Fruit fly (Drosophila melanogaster) whole organism, embryonic: ENCODE results near the gene Ldaf1.

ENCODE experiments used
- Adf1 ChIP-seq: fragments of 200-800 bp; sonication (Bioruptor generic); IDR thresholded peaks from 2 replicates; pipeline ENCODE4 v1.3.6; 2022; ENCODE audit warnings: missing biosample characterization, missing genetic modification characterization
- Atf-2 ChIP-seq: fragments of 200-800 bp; sonication (Bioruptor generic); optimal IDR thresholded peaks from 2 replicates; lab custom pipeline; 2016; ENCODE audit warnings: missing biosample characterization, missing genetic modification characterization
- CG10321 ChIP-seq: fragments of 200-800 bp; sonication (Bioruptor generic); IDR thresholded peaks from 2 replicates; pipeline ENCODE4 v1.3.6; 2022; ENCODE audit warnings: missing biosample characterization, missing genetic modification characterization
- CG11456 ChIP-seq: fragments of 200-800 bp; sonication (Bioruptor generic); IDR thresholded peaks from 3 replicates; pipeline ENCODE4 v1.3.6; 2022; ENCODE audit warnings: missing biosample characterization, missing genetic modification characterization
- CG12299 ChIP-seq: fragments of 200-800 bp; sonication (Bioruptor generic); optimal IDR thresholded peaks from 2 replicates; lab custom pipeline; 2018; ENCODE audit warnings: missing biosample characterization, mild to moderate bottlenecking, missing genetic modification characterization
- CG13624 ChIP-seq: fragments of 200-800 bp; sonication (Bioruptor generic); optimal IDR thresholded peaks from 2 replicates; lab custom pipeline; 2016; ENCODE audit warnings: missing biosample characterization, missing genetic modification characterization
- CG14667 ChIP-seq: fragments of 200-800 bp; sonication (Bioruptor generic); IDR thresholded peaks from 2 replicates; pipeline ENCODE4 v1.3.6; 2022; ENCODE audit warnings: missing biosample characterization, missing genetic modification characterization
- CG17186 ChIP-seq: fragments of 200-800 bp; sonication (Bioruptor generic); optimal IDR thresholded peaks from 3 replicates; lab custom pipeline; 2017; ENCODE audit warnings: missing biosample characterization, missing genetic modification reagents, missing genetic modification characterization
- CG1832 ChIP-seq: fragments of 200-800 bp; sonication (Bioruptor generic); optimal IDR thresholded peaks from 2 replicates; lab custom pipeline; 2017; ENCODE audit warnings: missing biosample characterization, mild to moderate bottlenecking, missing genetic modification characterization, inconsistent platforms
- CG18764 ChIP-seq: fragments of 200-800 bp; sonication (Bioruptor generic); optimal IDR thresholded peaks from 3 replicates; lab custom pipeline; 2016; ENCODE audit warnings: missing biosample characterization, missing genetic modification characterization
- CG42726 ChIP-seq: fragments of 200-800 bp; sonication (Bioruptor generic); IDR thresholded peaks from 2 replicates; pipeline ENCODE4 v1.3.6; 2022; ENCODE audit warnings: missing biosample characterization, missing genetic modification characterization; ENCODE audit not compliant: partially characterized antibody
- CG8924 ChIP-seq: fragments of 200-800 bp; optimal IDR thresholded peaks from 3 replicates; lab custom pipeline; 2019; ENCODE audit warnings: missing biosample characterization, mild to moderate bottlenecking, missing genetic modification characterization, moderate library complexity
- CG9932 ChIP-seq: fragments of 200-800 bp; sonication (Bioruptor generic); IDR thresholded peaks from 2 replicates; pipeline ENCODE4 v1.3.6; 2022; ENCODE audit warnings: missing biosample characterization, missing genetic modification characterization
- Dip3 ChIP-seq: fragments of 200-800 bp; sonication (Bioruptor generic); optimal IDR thresholded peaks from 3 replicates; lab custom pipeline; 2016; ENCODE audit warnings: missing biosample characterization, missing genetic modification characterization
- ERR ChIP-seq: fragments of 200-800 bp; sonication (Bioruptor generic); optimal IDR thresholded peaks from 2 replicates; lab custom pipeline; 2016; ENCODE audit warnings: missing biosample characterization, missing genetic modification characterization
- Gsc ChIP-seq: fragments of 200-800 bp; sonication (Bioruptor generic); IDR thresholded peaks from 2 replicates; pipeline ENCODE4 v1.3.6; 2022; ENCODE audit warnings: missing biosample characterization, missing genetic modification characterization
- HLH54F ChIP-seq: fragments of 200-800 bp; sonication (Bioruptor generic); optimal IDR thresholded peaks from 3 replicates; lab custom pipeline; 2016; ENCODE audit warnings: missing biosample characterization, missing genetic modification characterization
- Lim3 ChIP-seq: fragments of 200-800 bp; sonication (Bioruptor generic); IDR thresholded peaks from 2 replicates; pipeline ENCODE4 v1.3.6; 2022; ENCODE audit warnings: missing biosample characterization, missing genetic modification characterization
- MBD-R2 ChIP-seq: fragments of 200-800 bp; sonication (Bioruptor generic); IDR thresholded peaks from 2 replicates; pipeline ENCODE4 v1.3.6; 2022; ENCODE audit warnings: missing biosample characterization, missing genetic modification characterization
- NK7.1 ChIP-seq: fragments of 200-800 bp; sonication (Bioruptor generic); optimal IDR thresholded peaks from 3 replicates; lab custom pipeline; 2016; ENCODE audit warnings: missing biosample characterization, missing genetic modification characterization
- Sox102F ChIP-seq: fragments of 200-800 bp; sonication (Bioruptor generic); optimal IDR thresholded peaks from 2 replicates; lab custom pipeline; 2018; ENCODE audit warnings: missing biosample characterization, mild to moderate bottlenecking, missing genetic modification characterization, moderate library complexity
- ap ChIP-seq: fragments of 200-800 bp; sonication (Bioruptor generic); IDR thresholded peaks from 2 replicates; pipeline ENCODE4 v1.3.6; 2022; ENCODE audit warnings: missing biosample characterization, missing genetic modification characterization
- bsh ChIP-seq, 2 experiments: fragments of 200-800 bp; sonication (Bioruptor generic); optimal IDR thresholded peaks; 2 replicates each; lab custom pipeline; 2017 to 2018; ENCODE audit warnings: mild to moderate bottlenecking in 2 of 2, missing biosample characterization in 2 of 2, missing genetic modification characterization in 2 of 2, moderate library complexity in 1 of 2
- cg ChIP-seq: fragments of 200-800 bp; sonication (Bioruptor generic); optimal IDR thresholded peaks from 3 replicates; lab custom pipeline; 2019; ENCODE audit warnings: missing biosample characterization, mild to moderate bottlenecking, missing genetic modification characterization, moderate library complexity
- croc ChIP-seq: fragments of 200-800 bp; sonication (Bioruptor generic); conservative IDR thresholded peaks from 3 replicates; pipeline ENCODE4 v1.3.6; 2022; ENCODE audit warnings: missing biosample characterization, missing genetic modification characterization
- dysf ChIP-seq: fragments of 200-800 bp; sonication (Bioruptor generic); IDR thresholded peaks from 3 replicates; pipeline ENCODE4 v1.3.6; 2022; ENCODE audit warnings: missing biosample characterization, missing genetic modification characterization
- emc ChIP-seq: fragments of 200-800 bp; sonication (Bioruptor generic); optimal IDR thresholded peaks from 2 replicates; lab custom pipeline; 2016; ENCODE audit warnings: missing biosample characterization, missing genetic modification characterization
- en ChIP-seq: fragments of 200-800 bp; sonication (Bioruptor generic); optimal IDR thresholded peaks from 2 replicates; lab custom pipeline; 2016; ENCODE audit warnings: missing biosample characterization, missing genetic modification characterization
- gcm ChIP-seq: fragments of 200-800 bp; sonication (Bioruptor generic); optimal IDR thresholded peaks from 2 replicates; lab custom pipeline; 2019; ENCODE audit warnings: missing biosample characterization, mild to moderate bottlenecking, missing genetic modification characterization, moderate library complexity
- gem ChIP-seq: fragments of 200-800 bp; sonication (Bioruptor generic); optimal IDR thresholded peaks from 2 replicates; lab custom pipeline; 2019; ENCODE audit warnings: missing biosample characterization, mild to moderate bottlenecking, missing genetic modification characterization, moderate library complexity
- ham ChIP-seq: fragments of 200-800 bp; sonication (Bioruptor generic); IDR thresholded peaks from 2 replicates; pipeline ENCODE4 v1.3.6; 2022; ENCODE audit warnings: missing biosample characterization, missing genetic modification characterization
- insv ChIP-seq, 2 experiments: fragments of 200-800 bp; sonication (Bioruptor generic); optimal IDR thresholded peaks; 3 replicates each; lab custom pipeline; 2016 to 2018; ENCODE audit warnings: missing biosample characterization in 2 of 2, missing genetic modification characterization in 2 of 2
- jumu ChIP-seq: fragments of 200-800 bp; sonication (Bioruptor generic); optimal IDR thresholded peaks from 3 replicates; lab custom pipeline; 2016; ENCODE audit warnings: missing biosample characterization, missing genetic modification characterization
- kay ChIP-seq: fragments of 200-800 bp; sonication (Bioruptor generic); optimal IDR thresholded peaks from 2 replicates; lab custom pipeline; 2016; ENCODE audit warnings: missing biosample characterization, missing genetic modification characterization
- lola ChIP-seq, 3 experiments: fragments of >200 bp in 2 of 3; fragments of 200-800 bp in 1 of 3; sonication (Bioruptor generic) in 1 of 3; optimal IDR thresholded peaks; 2 replicates each; lab custom pipeline; 2017 to 2019; ENCODE audit warnings: missing biosample characterization in 3 of 3, missing genetic modification characterization in 3 of 3, mild to moderate bottlenecking in 1 of 3, moderate library complexity in 1 of 3
- lov ChIP-seq, 2 experiments: fragments of 200-800 bp in 1 of 2; fragments of >200 bp in 1 of 2; sonication (Bioruptor generic) in 1 of 2; IDR thresholded peaks in 1 of 2; optimal IDR thresholded peaks in 1 of 2; 2 replicates in 1 of 2; 3 replicates in 1 of 2; pipeline versions ENCODE4 v1.3.6 to Lab custom; 2017 to 2022; ENCODE audit warnings: missing biosample characterization in 1 of 2, missing genetic modification characterization in 1 of 2
- nmo ChIP-seq: fragments of 200-800 bp; sonication (Bioruptor generic); optimal IDR thresholded peaks from 2 replicates; lab custom pipeline; 2018; ENCODE audit warnings: missing biosample characterization, mild to moderate bottlenecking, missing genetic modification characterization, moderate library complexity
- odd ChIP-seq: fragments of 200-800 bp; sonication (Bioruptor generic); optimal IDR thresholded peaks from 2 replicates; lab custom pipeline; 2017; ENCODE audit warnings: missing biosample characterization, mild to moderate bottlenecking, missing genetic modification characterization
- phol ChIP-seq: fragments of 200-800 bp; sonication (Bioruptor generic); optimal IDR thresholded peaks from 3 replicates; lab custom pipeline; 2018; ENCODE audit warnings: missing biosample characterization, mild to moderate bottlenecking, missing genetic modification characterization, moderate library complexity
- rib ChIP-seq: fragments of 200-800 bp; sonication (Bioruptor generic); IDR thresholded peaks from 2 replicates; pipeline ENCODE4 v1.3.6; 2022; ENCODE audit warnings: missing biosample characterization, missing genetic modification characterization
- schlank ChIP-seq: fragments of 200-800 bp; sonication (Bioruptor generic); optimal IDR thresholded peaks from 2 replicates; lab custom pipeline; 2018; ENCODE audit warnings: missing biosample characterization, mild to moderate bottlenecking, missing genetic modification characterization
- sens-2 ChIP-seq: fragments of 200-800 bp; sonication (Bioruptor generic); IDR thresholded peaks from 2 replicates; pipeline ENCODE4 v1.3.6; 2022; ENCODE audit warnings: missing biosample characterization, missing genetic modification characterization
- sim ChIP-seq: fragments of 200-800 bp; sonication (Bioruptor generic); IDR thresholded peaks from 2 replicates; pipeline ENCODE4 v1.3.6; 2022; ENCODE audit warnings: missing biosample characterization, missing genetic modification characterization
- sima ChIP-seq: fragments of 200-800 bp; sonication (Bioruptor generic); optimal IDR thresholded peaks from 2 replicates; lab custom pipeline; 2016; ENCODE audit warnings: missing biosample characterization, missing genetic modification characterization
- sisA ChIP-seq: fragments of 200-800 bp; sonication (Bioruptor generic); IDR thresholded peaks from 2 replicates; pipeline ENCODE4 v1.3.6; 2022; ENCODE audit warnings: missing biosample characterization, missing genetic modification characterization
- slp2 ChIP-seq: fragments of 200-800 bp; sonication (Bioruptor generic); optimal IDR thresholded peaks from 2 replicates; lab custom pipeline; 2016; ENCODE audit warnings: missing biosample characterization, missing genetic modification characterization
- toy ChIP-seq: fragments of 200-800 bp; sonication (Bioruptor generic); IDR thresholded peaks from 2 replicates; pipeline ENCODE4 v1.3.6; 2022; ENCODE audit warnings: missing biosample characterization, missing genetic modification characterization
- twi ChIP-seq: fragments of 200-800 bp; optimal IDR thresholded peaks from 2 replicates; lab custom pipeline; 2019; ENCODE audit warnings: missing biosample characterization, mild to moderate bottlenecking, missing genetic modification characterization, moderate library complexity
- unc-4 ChIP-seq: fragments of 200-800 bp; sonication (Bioruptor generic); IDR thresholded peaks from 2 replicates; pipeline ENCODE4 v1.3.6; 2022; ENCODE audit warnings: missing biosample characterization, missing genetic modification characterization; ENCODE audit not compliant: partially characterized antibody
- z ChIP-seq: fragments of 200-800 bp; sonication (Bioruptor generic); IDR thresholded peaks from 3 replicates; pipeline ENCODE4 v1.3.6; 2022; ENCODE audit warnings: missing biosample characterization, missing genetic modification characterization

Ldaf1 gene

dm6 chrX:1879606-1880110 is 22.1 kb downstream of the Ldaf1 start, which contains the start of gene CG14818 (continued):
- no peak for TF ChIP-seq lov (optimal IDR thresholded peaks at IDR 0.05; lab: Kevin White, UChicago)
- TF ChIP-seq lov (GFP tag; IDR thresholded peaks at IDR 0.05; lab: Robert Waterston, UW), result no peak
- peak; percentile 55 for TF ChIP-seq MBD-R2 (GFP tag; lab: Robert Waterston, UW)
- peak in 1 of 2 experiments; percentile 62 for TF ChIP-seq bsh (GFP tag; optimal IDR thresholded peaks at IDR 0.05; lab: Kevin White, UChicago)
- no peak for TF ChIP-seq Lim3 (GFP tag; lab: Robert Waterston, UW)
- peak; percentile 27 for TF ChIP-seq NK7.1
- TF ChIP-seq en (GFP tag; lab: Kevin White, UChicago), result no peak
- TF ChIP-seq jumu (GFP tag; lab: Kevin White, UChicago), result peak; percentile 54
- TF ChIP-seq gem (tag; lab: Kevin White, UChicago), result peak; percentile 68
- no peak for TF ChIP-seq ham (GFP tag; lab: Robert Waterston, UW)
- no peak for TF ChIP-seq sim (GFP tag; lab: Robert Waterston, UW)
- no peak for TF ChIP-seq toy
- TF ChIP-seq ERR (GFP tag; lab: Kevin White, UChicago), result peak; percentile 28
- no peak for TF ChIP-seq odd (GFP tag; lab: Kevin White, UChicago)
- no peak for TF ChIP-seq twi
- no peak; the same call in 1 of the 2 replicates for TF ChIP-seq CG42726 (GFP tag; lab: Robert Waterston, UW)
- TF ChIP-seq kay (GFP tag; lab: Kevin White, UChicago), result no peak
- peak; percentile 88 for TF ChIP-seq unc-4 (GFP tag; lab: Robert Waterston, UW)
- peak; percentile 35; the same call in 1 of the 2 replicates for TF ChIP-seq Adf1 (GFP tag; lab: Robert Waterston, UW)
- 0 out of 2 replicates have a peak, but pooled peaks have one; percentile 15 for TF ChIP-seq CG10321 (GFP tag; lab: Robert Waterston, UW)
- peak in 1 of 3 experiments; percentile 46 for TF ChIP-seq lola (GFP tag; optimal IDR thresholded peaks at IDR 0.05; lab: Kevin White, UChicago)
- TF ChIP-seq dysf, result peak; percentile 73; the same call in 1 of the 3 replicates
- TF ChIP-seq CG12299 (tag; lab: Kevin White, UChicago), result peak; percentile 39
- 0 out of 2 replicates have a peak, but pooled peaks have one; percentile 9 for TF ChIP-seq ap
- 0 out of 2 replicates have a peak, but pooled peaks have one; percentile 15 for TF ChIP-seq CG14667 (GFP tag; lab: Robert Waterston, UW)
- peak; percentile 78 for TF ChIP-seq CG9932 (GFP tag; lab: Robert Waterston, UW)
- no peak for TF ChIP-seq Gsc
- peak; percentile 72; the same call in 1 of the 3 replicates for TF ChIP-seq CG11456 (GFP tag; lab: Robert Waterston, UW)
- TF ChIP-seq Atf-2 (GFP tag; lab: Kevin White, UChicago), result peak; percentile 53
- no peak for TF ChIP-seq CG1832 (GFP tag; lab: Kevin White, UChicago)
- peak; percentile 40; the same call in 1 of the 2 replicates for TF ChIP-seq sens-2
- TF ChIP-seq phol (tag; lab: Kevin White, UChicago), result peak; percentile 63
- no peak for TF ChIP-seq rib (GFP tag; lab: Robert Waterston, UW)
- TF ChIP-seq CG18764 (GFP tag; lab: Kevin White, UChicago), result peak; percentile 16
- peak; percentile 59 for TF ChIP-seq nmo (GFP tag; lab: Kevin White, UChicago)
- TF ChIP-seq schlank, result peak; percentile 42
- TF ChIP-seq sisA (GFP tag; lab: Robert Waterston, UW), result peak; percentile 52
- TF ChIP-seq croc (GFP tag; lab: Robert Waterston, UW), result peak; percentile 29; the same call in 2 of the 3 replicates
- TF ChIP-seq Dip3 (GFP tag; lab: Kevin White, UChicago), result peak; percentile 47
- peak; percentile 23 for TF ChIP-seq gcm (GFP tag; lab: Kevin White, UChicago)
- no peak for TF ChIP-seq z (GFP tag; lab: Robert Waterston, UW)
- TF ChIP-seq Sox102F (GFP tag; lab: Kevin White, UChicago), result no peak
- no peak for TF ChIP-seq sima (GFP tag; lab: Kevin White, UChicago)
- no peak for TF ChIP-seq CG17186
- peak in 1 of 2 experiments; percentile 81 for TF ChIP-seq insv (GFP tag; optimal IDR thresholded peaks at IDR 0.05; lab: Kevin White, UChicago)
- TF ChIP-seq slp2 (GFP tag; lab: Kevin White, UChicago), result peak; percentile 68
- TF ChIP-seq CG8924 (tag; lab: Kevin White, UChicago), result peak; percentile 6
- TF ChIP-seq cg (GFP tag; lab: Kevin White, UChicago), result no peak
- peak; percentile 12 for TF ChIP-seq emc (GFP tag; lab: Kevin White, UChicago)
- peak; percentile 44 for TF ChIP-seq HLH54F
- peak; percentile 47 for TF ChIP-seq CG13624 (GFP tag; lab: Kevin White, UChicago)
